Worm (Caenorhabditis elegans): ENCODE data around the gene T23F11.2.

T23F11.2 gene

ce11 chrIII:4612334-4612953 lies 42.9 kb downstream of the T23F11.2 start, which contains the start of gene sel-2:
TSS of gene sel-2 (minus strand) at chrIII:4612384.
- TF ChIP-seq ets-4 (tag; optimal IDR thresholded peaks at IDR 0.05) (no peak), nfya-1 (tag; optimal IDR thresholded peaks at IDR 0.05) (peak; percentile 54), elt-4 (tag; optimal IDR thresholded peaks at IDR 0.05) (no peak), tbx-2 (tag; optimal IDR thresholded peaks at IDR 0.05) (peak; percentile 49), nhr-232 (tag; optimal IDR thresholded peaks at IDR 0.05) (no peak), unc-55 (GFP tag; optimal IDR thresholded peaks at IDR 0.05) (no peak), pat-9 (tag; optimal IDR thresholded peaks at IDR 0.05) (no peak), unc-42 (tag; optimal IDR thresholded peaks at IDR 0.05) (peak; percentile 74), ceh-31 (tag; optimal IDR thresholded peaks at IDR 0.05) (peak; percentile 67), hlh-6 (tag; optimal IDR thresholded peaks at IDR 0.05) (no peak), rnt-1 (tag; optimal IDR thresholded peaks at IDR 0.05) (no peak), fkh-6 (tag; optimal IDR thresholded peaks at IDR 0.05) (no peak)

Data from whole organism, late embryonic.